Fruit fly (Drosophila melanogaster) whole organism, embryonic: ENCODE results near the gene CG18545.

Experiments used
- Ada2b ChIP-seq: fragments of 200-800 bp; sonication (Bioruptor generic); IDR thresholded peaks from 2 replicates; pipeline ENCODE4 v1.3.6; 2022; ENCODE audit warnings: missing biosample characterization, missing genetic modification characterization
- Aef1 ChIP-seq: fragments of 200-800 bp; sonication (Bioruptor generic); IDR thresholded peaks from 3 replicates; pipeline ENCODE4 v1.3.6; 2022; ENCODE audit warnings: missing biosample characterization, missing genetic modification characterization
- CG10543 ChIP-seq: fragments of 200-800 bp; sonication (Bioruptor generic); optimal IDR thresholded peaks from 3 replicates; lab custom pipeline; 2017; ENCODE audit warnings: missing biosample characterization, mild to moderate bottlenecking, missing genetic modification characterization, moderate library complexity
- CG11398 ChIP-seq: fragments of 200-800 bp; sonication (Bioruptor generic); optimal IDR thresholded peaks from 2 replicates; lab custom pipeline; 2016; ENCODE audit warnings: missing biosample characterization, missing genetic modification characterization
- CG1233 ChIP-seq: fragments of 200-800 bp; sonication (Bioruptor generic); optimal IDR thresholded peaks from 4 replicates; lab custom pipeline; 2018; ENCODE audit warnings: missing biosample characterization, mild to moderate bottlenecking, missing genetic modification characterization
- CG13296 ChIP-seq: fragments of 200-800 bp; sonication (Bioruptor generic); optimal IDR thresholded peaks from 3 replicates; lab custom pipeline; 2018; ENCODE audit warnings: missing biosample characterization, mild to moderate bottlenecking, missing genetic modification characterization
- CG13424 ChIP-seq: fragments of 200-800 bp; sonication (Bioruptor generic); optimal IDR thresholded peaks from 2 replicates; lab custom pipeline; 2019; ENCODE audit warnings: missing biosample characterization, mild to moderate bottlenecking, missing genetic modification characterization, moderate library complexity
- CG14860 ChIP-seq: fragments of 200-800 bp; sonication (Bioruptor generic); IDR thresholded peaks from 3 replicates; pipeline ENCODE4 v1.3.6; 2022; ENCODE audit warnings: missing biosample characterization, missing genetic modification characterization; ENCODE audit not compliant: partially characterized antibody
- CG15011 ChIP-seq: fragments of 200-800 bp; sonication (Bioruptor generic); optimal IDR thresholded peaks from 3 replicates; lab custom pipeline; 2018; ENCODE audit warnings: missing biosample characterization, mild to moderate bottlenecking, missing genetic modification characterization
- CG18619 ChIP-seq: fragments of 200-800 bp; sonication (Bioruptor generic); optimal IDR thresholded peaks from 3 replicates; lab custom pipeline; 2017; ENCODE audit warnings: missing biosample characterization, mild to moderate bottlenecking, missing genetic modification characterization
- CG2116 ChIP-seq: fragments of 200-800 bp; sonication (Bioruptor generic); optimal IDR thresholded peaks from 3 replicates; lab custom pipeline; 2018; ENCODE audit warnings: missing biosample characterization, mild to moderate bottlenecking, missing genetic modification characterization
- CG32772 ChIP-seq: fragments of 200-800 bp; sonication (Bioruptor generic); IDR thresholded peaks from 2 replicates; pipeline ENCODE4 v1.3.6; 2022; ENCODE audit warnings: missing biosample characterization, missing genetic modification characterization
- CG4424 ChIP-seq: fragments of 200-800 bp; sonication (Bioruptor generic); optimal IDR thresholded peaks from 3 replicates; lab custom pipeline; 2016; ENCODE audit warnings: missing biosample characterization, missing genetic modification characterization
- CG6254 ChIP-seq: fragments of 200-800 bp; sonication (Bioruptor generic); optimal IDR thresholded peaks from 3 replicates; lab custom pipeline; 2017; ENCODE audit warnings: mild to moderate bottlenecking, missing biosample characterization, missing genetic modification reagents, missing genetic modification characterization
- CG6813 ChIP-seq: fragments of 200-800 bp; sonication (Bioruptor generic); optimal IDR thresholded peaks from 2 replicates; lab custom pipeline; 2017; ENCODE audit warnings: missing biosample characterization, missing genetic modification characterization, mild to moderate bottlenecking, moderate library complexity, missing genetic modification reagents
- CG7357 ChIP-seq: fragments of 200-800 bp; sonication (Bioruptor generic); IDR thresholded peaks from 3 replicates; pipeline ENCODE4 v1.3.6; 2022; ENCODE audit warnings: missing biosample characterization, missing genetic modification characterization
- CG7745 ChIP-seq: fragments of 200-800 bp; sonication (Bioruptor generic); optimal IDR thresholded peaks from 2 replicates; lab custom pipeline; 2018; ENCODE audit warnings: missing biosample characterization, mild to moderate bottlenecking, missing genetic modification characterization, moderate library complexity
- CG7839 ChIP-seq: fragments of 200-800 bp; sonication (Bioruptor generic); optimal IDR thresholded peaks from 3 replicates; lab custom pipeline; 2018; ENCODE audit warnings: missing biosample characterization, mild to moderate bottlenecking, missing genetic modification characterization, moderate library complexity
- CG8290 ChIP-seq, 3 experiments: fragments of 200-800 bp; sonication (Bioruptor generic); optimal IDR thresholded peaks; 2 replicates each; lab custom pipeline; 2016 to 2019; ENCODE audit warnings: missing biosample characterization in 3 of 3, missing genetic modification characterization in 3 of 3, mild to moderate bottlenecking in 2 of 3, moderate library complexity in 1 of 3
- CG9727 ChIP-seq: fragments of 200-800 bp; sonication (Bioruptor generic); optimal IDR thresholded peaks from 3 replicates; lab custom pipeline; 2017; ENCODE audit warnings: missing biosample characterization, mild to moderate bottlenecking, missing genetic modification characterization
- D ChIP-seq, 2 experiments: fragments of 200-800 bp in 1 of 2; fragments of >200 bp in 1 of 2; sonication (Bioruptor generic) in 1 of 2; optimal IDR thresholded peaks; 2 replicates in 1 of 2; 3 replicates in 1 of 2; lab custom pipeline; 2017; ENCODE audit warnings: mild to moderate bottlenecking in 1 of 2, missing biosample characterization in 1 of 2, missing genetic modification characterization in 1 of 2, missing genetic modification reagents in 1 of 2
- Eip74EF ChIP-seq, 2 experiments: fragments of 200-800 bp in 1 of 2; fragments of >200 bp in 1 of 2; sonication (Bioruptor generic) in 1 of 2; optimal IDR thresholded peaks; 2 replicates each; lab custom pipeline; 2017 to 2019; ENCODE audit warnings: missing biosample characterization in 2 of 2, missing genetic modification characterization in 2 of 2, mild to moderate bottlenecking in 1 of 2, moderate library complexity in 1 of 2
- HLHmδ ChIP-seq: fragments of 200-800 bp; sonication (Bioruptor generic); optimal IDR thresholded peaks from 2 replicates; lab custom pipeline; 2018; ENCODE audit warnings: missing biosample characterization, mild to moderate bottlenecking, missing genetic modification characterization, moderate library complexity
- Hey ChIP-seq: fragments of 200-800 bp; sonication (Bioruptor generic); optimal IDR thresholded peaks from 3 replicates; lab custom pipeline; 2018; ENCODE audit warnings: missing biosample characterization, mild to moderate bottlenecking, missing genetic modification characterization
- Mad ChIP-seq: fragments of 200-800 bp; sonication (Bioruptor generic); optimal IDR thresholded peaks from 2 replicates; lab custom pipeline; 2016; ENCODE audit warnings: missing biosample characterization, missing genetic modification characterization
- NC2α ChIP-seq: fragments of 200-800 bp; sonication (Bioruptor generic); optimal IDR thresholded peaks from 2 replicates; lab custom pipeline; 2016; ENCODE audit warnings: missing biosample characterization, missing genetic modification characterization
- PHDP ChIP-seq: fragments of 200-800 bp; sonication (Bioruptor generic); optimal IDR thresholded peaks from 3 replicates; lab custom pipeline; 2018; ENCODE audit warnings: missing biosample characterization, mild to moderate bottlenecking, missing genetic modification characterization, moderate library complexity
- Spps ChIP-seq: fragments of 200-800 bp; sonication (Bioruptor generic); optimal IDR thresholded peaks from 2 replicates; lab custom pipeline; 2018; ENCODE audit warnings: missing biosample characterization, mild to moderate bottlenecking, missing genetic modification characterization
- Sry-δ ChIP-seq: fragments of 200-800 bp; sonication (Bioruptor generic); optimal IDR thresholded peaks from 2 replicates; lab custom pipeline; 2016; ENCODE audit warnings: missing biosample characterization, missing genetic modification characterization
- TFAM ChIP-seq: fragments of 200-800 bp; sonication (Bioruptor generic); optimal IDR thresholded peaks from 2 replicates; lab custom pipeline; 2017; ENCODE audit warnings: missing biosample characterization, missing genetic modification characterization, inconsistent platforms
- abd-A ChIP-seq: fragments of 200-800 bp; sonication (Bioruptor generic); optimal IDR thresholded peaks from 3 replicates; lab custom pipeline; 2019; ENCODE audit warnings: missing biosample characterization, mild to moderate bottlenecking, missing genetic modification characterization, moderate library complexity
- ash1 ChIP-seq: fragments of 200-800 bp; sonication (Bioruptor generic); optimal IDR thresholded peaks from 2 replicates; lab custom pipeline; 2018; ENCODE audit warnings: missing biosample characterization, mild to moderate bottlenecking, missing genetic modification characterization
- bigmax ChIP-seq: fragments of 200-800 bp; sonication (Bioruptor generic); optimal IDR thresholded peaks from 2 replicates; lab custom pipeline; 2018; ENCODE audit warnings: missing biosample characterization, mild to moderate bottlenecking, missing genetic modification characterization
- chif ChIP-seq, 2 experiments: fragments of 200-800 bp; sonication (Bioruptor generic); optimal IDR thresholded peaks; 3 replicates each; lab custom pipeline; 2016; ENCODE audit warnings: missing biosample characterization in 2 of 2, missing genetic modification characterization in 2 of 2
- crc ChIP-seq: fragments of 200-800 bp; sonication (Bioruptor generic); optimal IDR thresholded peaks from 2 replicates; lab custom pipeline; 2016; ENCODE audit warnings: missing biosample characterization, missing genetic modification characterization
- cwo ChIP-seq: fragments of 200-800 bp; sonication (Bioruptor generic); optimal IDR thresholded peaks from 3 replicates; lab custom pipeline; 2017; ENCODE audit warnings: missing biosample characterization, missing genetic modification characterization, mild to moderate bottlenecking, moderate library complexity, missing genetic modification reagents
- ewg ChIP-seq: fragments of 200-800 bp; sonication (Bioruptor generic); optimal IDR thresholded peaks from 3 replicates; lab custom pipeline; 2017; ENCODE audit warnings: mild to moderate bottlenecking, missing biosample characterization, missing genetic modification reagents, missing genetic modification characterization
- klu ChIP-seq: fragments of 200-800 bp; sonication (Bioruptor generic); IDR thresholded peaks from 2 replicates; pipeline ENCODE4 v1.3.6; 2022; ENCODE audit warnings: missing biosample characterization, missing genetic modification characterization
- lbe ChIP-seq: fragments of 200-800 bp; sonication (Bioruptor generic); optimal IDR thresholded peaks from 2 replicates; lab custom pipeline; 2016; ENCODE audit warnings: missing biosample characterization, mild to moderate bottlenecking, missing genetic modification characterization
- lilli ChIP-seq: fragments of 200-800 bp; sonication (Bioruptor generic); optimal IDR thresholded peaks from 3 replicates; lab custom pipeline; 2016; ENCODE audit warnings: missing biosample characterization, missing genetic modification characterization
- otp ChIP-seq: fragments of 200-800 bp; sonication (Bioruptor generic); IDR thresholded peaks from 3 replicates; pipeline ENCODE4, ENCODE4 v1.3.6; 2022; ENCODE audit warnings: missing biosample characterization, missing genetic modification characterization
- sc ChIP-seq, 3 experiments: fragments of >200 bp in 2 of 3; fragments of 200-800 bp in 1 of 3; sonication (Bioruptor generic) in 1 of 3; optimal IDR thresholded peaks; 2 replicates in 2 of 3; 3 replicates in 1 of 3; lab custom pipeline; 2017; ENCODE audit warnings: mild to moderate bottlenecking in 1 of 3, missing biosample characterization in 1 of 3, missing genetic modification characterization in 1 of 3, missing genetic modification reagents in 1 of 3
- scrt ChIP-seq: fragments of 200-800 bp; sonication (Bioruptor generic); optimal IDR thresholded peaks from 2 replicates; lab custom pipeline; 2018; ENCODE audit warnings: missing biosample characterization, mild to moderate bottlenecking, missing genetic modification characterization, moderate library complexity
- sd ChIP-seq: fragments of 200-800 bp; sonication (Bioruptor generic); optimal IDR thresholded peaks from 3 replicates; lab custom pipeline; 2018; ENCODE audit warnings: missing biosample characterization, mild to moderate bottlenecking, missing genetic modification characterization, moderate library complexity
- tx ChIP-seq: fragments of 200-800 bp; sonication (Bioruptor generic); optimal IDR thresholded peaks from 2 replicates; lab custom pipeline; 2016; ENCODE audit warnings: missing biosample characterization, missing genetic modification characterization
- vvl ChIP-seq: fragments of 200-800 bp; sonication (Bioruptor generic); IDR thresholded peaks from 2 replicates; pipeline ENCODE4 v1.3.6; 2022; ENCODE audit warnings: missing biosample characterization, missing genetic modification characterization

Gene CG18545

dm6 chr3R:10388128-10389026 lies 47.6 kb downstream of the CG18545 start, which contains the start of gene cwo (continued):
- TF ChIP-seq CG7839, result no peak
- peak; percentile 4 for TF ChIP-seq Spps (tag; lab: Kevin White, UChicago)
- peak; percentile 3 for TF ChIP-seq Sry-δ (GFP tag; lab: Kevin White, UChicago)
- TF ChIP-seq sd, result peak; percentile 61
- peak; percentile 66 for TF ChIP-seq CG6813 (GFP tag; lab: Kevin White, UChicago)
- peak; percentile 42 for TF ChIP-seq CG18619 (GFP tag; lab: Kevin White, UChicago)
- peak; percentile 54 for TF ChIP-seq Hey (tag; lab: Kevin White, UChicago)
- no peak for TF ChIP-seq CG7357 (GFP tag; lab: Robert Waterston, UW)
- TF ChIP-seq CG14860, result no peak
- no peak for TF ChIP-seq bigmax (GFP tag; lab: Kevin White, UChicago)
- no peak for TF ChIP-seq NC2α (GFP tag; lab: Kevin White, UChicago)
- TF ChIP-seq Mad (GFP tag; lab: Kevin White, UChicago), result no peak
- peak; percentile 48 for TF ChIP-seq scrt
- TF ChIP-seq PHDP (tag; lab: Kevin White, UChicago), result no peak
- TF ChIP-seq klu (GFP tag; lab: Robert Waterston, UW), result no peak
- no peak for TF ChIP-seq crc
- TF ChIP-seq ewg (GFP tag; lab: Kevin White, UChicago), result peak; percentile 17
- peak; percentile 37 for TF ChIP-seq CG9727
- no peak for TF ChIP-seq lilli
- TF ChIP-seq CG10543 (GFP tag; lab: Kevin White, UChicago), result peak; percentile 36
- peak; percentile 78 for TF ChIP-seq abd-A
- no peak for TF ChIP-seq CG1233 (GFP tag; lab: Kevin White, UChicago)
- peak; percentile 5 for TF ChIP-seq CG2116 (GFP tag; lab: Kevin White, UChicago)
- TF ChIP-seq CG13424 (tag; lab: Kevin White, UChicago), result peak; percentile 19
- peak; percentile 54 for TF ChIP-seq lbe (GFP tag; lab: Kevin White, UChicago)
- TF ChIP-seq vvl, result no peak
- peak; percentile 78 for TF ChIP-seq HLHmδ (GFP tag; lab: Kevin White, UChicago)
- no peak for TF ChIP-seq ash1
- TF ChIP-seq TFAM (GFP tag; lab: Kevin White, UChicago), result no peak
- TF ChIP-seq sc (optimal IDR thresholded peaks at IDR 0.05; lab: Kevin White, UChicago), result no peak
- TF ChIP-seq sc (GFP tag; optimal IDR thresholded peaks at IDR 0.05; lab: Kevin White, UChicago), result peak; percentile 21
- TF ChIP-seq Aef1 (GFP tag; lab: Robert Waterston, UW), result no peak
- TF ChIP-seq CG7745 (tag; lab: Kevin White, UChicago), result peak; percentile 2
- peak; percentile 31 for TF ChIP-seq CG13296
- peak; percentile 17 for TF ChIP-seq CG15011
- TF ChIP-seq Eip74EF (GFP tag; optimal IDR thresholded peaks at IDR 0.05; lab: Kevin White, UChicago), result peak in 1 of 2 experiments; percentile 20
- no peak for TF ChIP-seq CG32772 (GFP tag; lab: Robert Waterston, UW)
- no peak for TF ChIP-seq chif (GFP tag; optimal IDR thresholded peaks at IDR 0.05; lab: Kevin White, UChicago)
- TF ChIP-seq D (optimal IDR thresholded peaks at IDR 0.05; lab: Kevin White, UChicago), result no peak
- no peak for TF ChIP-seq D (GFP tag; optimal IDR thresholded peaks at IDR 0.05; lab: Kevin White, UChicago)
- TF ChIP-seq Ada2b (GFP tag; lab: Robert Waterston, UW), result no peak
- no peak for TF ChIP-seq tx (GFP tag; lab: Kevin White, UChicago)
- peak; percentile 100 for TF ChIP-seq cwo (GFP tag; lab: Kevin White, UChicago)
- TF ChIP-seq otp (GFP tag; lab: Robert Waterston, UW), result no peak
- peak; percentile 43 for TF ChIP-seq CG8290 (GFP tag; optimal IDR thresholded peaks at IDR 0.05; lab: Kevin White, UChicago)
- TF ChIP-seq CG8290 (tag; optimal IDR thresholded peaks at IDR 0.05; lab: Kevin White, UChicago), result peak; percentile 37 to 53
- TF ChIP-seq CG6254, result peak; percentile 56
- TF ChIP-seq CG11398 (GFP tag; lab: Kevin White, UChicago), result peak; percentile 29
- TF ChIP-seq CG4424 (GFP tag; lab: Kevin White, UChicago), result no peak
